Fruit fly (Drosophila melanogaster): ENCODE measurements around the gene Fuca.

dm6 chr3L:11536132-11536531 is 13.6 kb upstream of the Fuca start:
- no peak for TF ChIP-seq kay (GFP tag; ENCODE audit: borderline replicate concordance)
- TF ChIP-seq CG11617 (GFP tag; optimal IDR thresholded peaks at IDR 0.05): no peak
